Worm (Caenorhabditis elegans) whole organism, L3 larva: ENCODE measurements around the gene bath-45.

ENCODE experiments used
- R02D3.7 ChIP-seq: fragments of 150-350 bp; optimal IDR thresholded peaks from 2 replicates; lab custom pipeline; 2014; ENCODE audit warnings: missing biosample characterization, missing genetic modification characterization
- ZK546.5 ChIP-seq: sonication (generic microtip); optimal IDR thresholded peaks from 2 replicates; lab custom pipeline; 2017; ENCODE audit warnings: missing biosample characterization, missing genetic modification characterization
- aly-2 ChIP-seq: fragments of 150-350 bp; optimal IDR thresholded peaks from 2 replicates; lab custom pipeline; 2014; ENCODE audit warnings: missing biosample characterization, missing genetic modification characterization
- ama-1 ChIP-seq: fragments of 150-350 bp; optimal IDR thresholded peaks from 2 replicates; lab custom pipeline; 2018
- ceh-28 ChIP-seq: fragments of 150-350 bp; optimal IDR thresholded peaks from 2 replicates; lab custom pipeline; 2014; ENCODE audit warnings: missing biosample characterization, missing genetic modification reagents, missing genetic modification characterization
- ceh-9 ChIP-seq: sonication (generic microtip); optimal IDR thresholded peaks from 2 replicates; lab custom pipeline; 2018; ENCODE audit warnings: missing biosample characterization, missing genetic modification characterization
- daf-12 ChIP-seq: fragments of 150-350 bp; optimal IDR thresholded peaks from 2 replicates; lab custom pipeline; 2014; ENCODE audit warnings: missing biosample characterization, missing genetic modification reagents, missing genetic modification characterization
- egl-27 ChIP-seq: sonication (generic microtip); optimal IDR thresholded peaks from 4 replicates; lab custom pipeline; 2017; ENCODE audit warnings: missing biosample characterization, missing genetic modification reagents, missing genetic modification characterization
- egl-5 ChIP-seq: fragments of 150-350 bp; optimal IDR thresholded peaks from 2 replicates; lab custom pipeline; 2017; ENCODE audit warnings: missing biosample characterization, missing genetic modification reagents, missing genetic modification characterization, inconsistent platforms
- elt-1 ChIP-seq: fragments of 150-350 bp; optimal IDR thresholded peaks from 2 replicates; lab custom pipeline; 2014; ENCODE audit warnings: missing biosample characterization, missing genetic modification characterization
- elt-2 ChIP-seq: sonication (generic microtip); optimal IDR thresholded peaks from 2 replicates; lab custom pipeline; 2016; ENCODE audit warnings: missing genetic modification reagents, mild to moderate bottlenecking, missing genetic modification characterization, missing compliant biosample characterization
- elt-3 ChIP-seq, 3 experiments: fragments of 150-350 bp in 1 of 3; sonication (generic microtip) in 2 of 3; optimal IDR thresholded peaks; 2 replicates in 2 of 3; 4 replicates in 1 of 3; lab custom pipeline; 2014 to 2017; ENCODE audit warnings: missing biosample characterization in 3 of 3, missing genetic modification characterization in 3 of 3
- fkh-10 ChIP-seq: sonication (generic microtip); optimal IDR thresholded peaks from 2 replicates; lab custom pipeline; 2017; ENCODE audit warnings: missing biosample characterization, missing genetic modification reagents, missing genetic modification characterization
- fkh-2 ChIP-seq: fragments of 150-350 bp; optimal IDR thresholded peaks from 2 replicates; lab custom pipeline; 2014; ENCODE audit warnings: missing biosample characterization, missing genetic modification reagents, missing genetic modification characterization
- fos-1 ChIP-seq: fragments of 150-350 bp; optimal IDR thresholded peaks from 2 replicates; lab custom pipeline; 2014; ENCODE audit warnings: missing biosample characterization, missing genetic modification characterization
- hmg-11 ChIP-seq: sonication (generic microtip); optimal IDR thresholded peaks from 2 replicates; lab custom pipeline; 2016; ENCODE audit warnings: missing genetic modification characterization, missing compliant biosample characterization
- jun-1 ChIP-seq: fragments of 150-350 bp; optimal IDR thresholded peaks from 2 replicates; lab custom pipeline; 2014; ENCODE audit warnings: missing biosample characterization, missing genetic modification reagents, missing genetic modification characterization
- lin-15B ChIP-seq: fragments of 150-350 bp; optimal IDR thresholded peaks from 2 replicates; lab custom pipeline; 2014; ENCODE audit warnings: missing biosample characterization, missing genetic modification characterization
- lin-39 ChIP-seq: fragments of 150-350 bp; optimal IDR thresholded peaks from 2 replicates; lab custom pipeline; 2018; ENCODE audit warnings: missing biosample characterization, missing genetic modification reagents, missing genetic modification characterization
- lsy-12 ChIP-seq: sonication (generic microtip); optimal IDR thresholded peaks from 2 replicates; lab custom pipeline; 2016; ENCODE audit warnings: mild to moderate bottlenecking, missing genetic modification characterization, missing compliant biosample characterization
- mdl-1 ChIP-seq: fragments of 150-350 bp; optimal IDR thresholded peaks from 2 replicates; lab custom pipeline; 2014; ENCODE audit warnings: missing biosample characterization, missing genetic modification characterization
- mml-1 ChIP-seq: fragments of 150-350 bp; sonication (generic microtip); optimal IDR thresholded peaks from 3 replicates; lab custom pipeline; 2014; ENCODE audit warnings: missing biosample characterization, missing genetic modification characterization
- nfya-1 ChIP-seq: sonication (generic microtip); optimal IDR thresholded peaks from 2 replicates; lab custom pipeline; 2017; ENCODE audit warnings: missing genetic modification characterization, mild to moderate bottlenecking, missing compliant biosample characterization, antibody characterized with exemption, moderate library complexity; ENCODE audit not compliant: insufficient read depth
- nhr-11 ChIP-seq: fragments of 150-350 bp; optimal IDR thresholded peaks from 2 replicates; lab custom pipeline; 2014; ENCODE audit warnings: missing biosample characterization, missing genetic modification characterization
- nhr-12 ChIP-seq: fragments of 150-350 bp; optimal IDR thresholded peaks from 2 replicates; lab custom pipeline; 2014; ENCODE audit warnings: missing biosample characterization, missing genetic modification characterization
- nhr-237 ChIP-seq: fragments of 150-350 bp; optimal IDR thresholded peaks from 2 replicates; lab custom pipeline; 2014; ENCODE audit warnings: missing biosample characterization, missing genetic modification characterization
- nhr-25 ChIP-seq: sonication (generic microtip); optimal IDR thresholded peaks from 2 replicates; lab custom pipeline; 2017; ENCODE audit warnings: missing biosample characterization, missing genetic modification characterization
- nhr-28 ChIP-seq: fragments of 150-350 bp; optimal IDR thresholded peaks from 2 replicates; lab custom pipeline; 2014; ENCODE audit warnings: missing biosample characterization, missing genetic modification characterization
- nhr-43 ChIP-seq: sonication (generic microtip); optimal IDR thresholded peaks from 2 replicates; lab custom pipeline; 2016; ENCODE audit warnings: mild to moderate bottlenecking, missing genetic modification characterization, missing compliant biosample characterization; ENCODE audit not compliant: poor library complexity, severe bottlenecking
- nhr-67 ChIP-seq: fragments of 150-350 bp; optimal IDR thresholded peaks from 2 replicates; lab custom pipeline; 2014; ENCODE audit warnings: missing biosample characterization, missing genetic modification characterization
- nhr-76 ChIP-seq: fragments of 150-350 bp; sonication (generic microtip); optimal IDR thresholded peaks from 5 replicates; lab custom pipeline; 2014; ENCODE audit warnings: missing biosample characterization, missing genetic modification characterization
- pha-4 ChIP-seq: fragments of 150-350 bp; optimal IDR thresholded peaks from 2 replicates; lab custom pipeline; 2014; ENCODE audit warnings: missing biosample characterization, missing genetic modification reagents, missing genetic modification characterization
- pqm-1 ChIP-seq: fragments of 150-350 bp; optimal IDR thresholded peaks from 2 replicates; lab custom pipeline; 2017; ENCODE audit warnings: missing biosample characterization, missing genetic modification characterization, inconsistent platforms
- sea-2 ChIP-seq: fragments of 150-350 bp; sonication (generic microtip); optimal IDR thresholded peaks from 4 replicates; lab custom pipeline; 2014; ENCODE audit warnings: missing biosample characterization, missing genetic modification reagents, missing genetic modification characterization
- skn-1 ChIP-seq: fragments of 150-350 bp; optimal IDR thresholded peaks from 2 replicates; lab custom pipeline; 2014; ENCODE audit warnings: missing biosample characterization, missing genetic modification characterization
- snpc-4 ChIP-seq: fragments of 150-350 bp; optimal IDR thresholded peaks from 2 replicates; lab custom pipeline; 2014; ENCODE audit warnings: missing biosample characterization, missing genetic modification characterization
- unc-62 ChIP-seq: fragments of 150-350 bp; sonication (generic microtip); optimal IDR thresholded peaks from 4 replicates; lab custom pipeline; 2014; ENCODE audit warnings: missing biosample characterization, missing genetic modification reagents, missing genetic modification characterization
- zag-1 ChIP-seq: fragments of 150-350 bp; optimal IDR thresholded peaks from 2 replicates; lab custom pipeline; 2014; ENCODE audit warnings: missing biosample characterization, missing genetic modification characterization
- ztf-11 ChIP-seq: fragments of 150-350 bp; optimal IDR thresholded peaks from 2 replicates; lab custom pipeline; 2014; ENCODE audit warnings: missing biosample characterization, missing genetic modification characterization
- ztf-4 ChIP-seq: fragments of 150-350 bp; optimal IDR thresholded peaks from 2 replicates; lab custom pipeline; 2014; ENCODE audit warnings: missing biosample characterization, missing genetic modification characterization

The bath-45 gene

ce11 chrII:13122720-13123119, at the start of gene bath-45:
Gene bath-45 (plus strand): TSS chrII:13123020.
- TF ChIP-seq pha-4 (tag; lab: Kevin White, UChicago) (no peak), nhr-28 (tag; lab: Kevin White, UChicago) (no peak), nhr-67 (tag; lab: Kevin White, UChicago) (no peak), aly-2 (tag; lab: Kevin White, UChicago) (no peak), fos-1 (tag; lab: Kevin White, UChicago) (no peak), lin-15B (no peak), nhr-12 (tag; lab: Kevin White, UChicago) (no peak), nhr-43 (tag; lab: Kevin White, UChicago) (no peak), pqm-1 (tag; lab: Kevin White, UChicago) (no peak), elt-1 (tag; lab: Kevin White, UChicago) (no peak), fkh-2 (tag; lab: Kevin White, UChicago) (no peak), fkh-10 (GFP tag; lab: Kevin White, UChicago) (no peak)

ce11 chrII:13073102-13073501, 49.7 kb upstream of the bath-45 start, which contains the start of gene F42G4.5:
Gene F42G4.5 (plus strand): TSS chrII:13073480.
- TF ChIP-seq ztf-4 (tag; lab: Kevin White, UChicago), result no peak
- TF ChIP-seq unc-62 (GFP tag; lab: Kevin White, UChicago), result no peak
- TF ChIP-seq pqm-1 (tag; lab: Kevin White, UChicago), result peak; percentile 81
- TF ChIP-seq nhr-28 (tag; lab: Kevin White, UChicago), result no peak
- TF ChIP-seq elt-2, result peak; percentile 93
- TF ChIP-seq snpc-4, result no peak
- TF ChIP-seq ceh-9, result no peak
- TF ChIP-seq skn-1 (tag; lab: Kevin White, UChicago), result no peak
- no peak for TF ChIP-seq lsy-12 (tag; lab: Kevin White, UChicago)
- TF ChIP-seq pha-4 (tag; lab: Kevin White, UChicago), result no peak
- no peak for TF ChIP-seq daf-12 (tag; lab: Kevin White, UChicago)
- TF ChIP-seq ZK546.5 (tag; lab: Kevin White, UChicago), result no peak
- TF ChIP-seq ama-1 (lab: Kevin White, UChicago), result no peak
- no peak for TF ChIP-seq R02D3.7 (tag; lab: Kevin White, UChicago)

- TF ChIP-seq nhr-76, result no peak
- no peak for TF ChIP-seq elt-3 (tag; optimal IDR thresholded peaks at IDR 0.05; lab: Kevin White, UChicago)
- no peak for TF ChIP-seq hmg-11
- TF ChIP-seq nhr-11, result no peak
- no peak for TF ChIP-seq ceh-28 (tag; lab: Kevin White, UChicago)
- TF ChIP-seq ceh-9, result no peak
- no peak for TF ChIP-seq fos-1 (tag; lab: Kevin White, UChicago)
- no peak for TF ChIP-seq aly-2 (tag; lab: Kevin White, UChicago)
- TF ChIP-seq lsy-12 (tag; lab: Kevin White, UChicago), result no peak
- no peak for TF ChIP-seq ztf-4 (tag; lab: Kevin White, UChicago)
- TF ChIP-seq nhr-12 (tag; lab: Kevin White, UChicago), result no peak
- no peak for TF ChIP-seq lin-39 (tag; lab: Kevin White, UChicago)
- no peak for TF ChIP-seq daf-12 (tag; lab: Kevin White, UChicago)
- TF ChIP-seq egl-5, result no peak
- TF ChIP-seq elt-1 (tag; lab: Kevin White, UChicago), result no peak
- TF ChIP-seq nhr-237, result no peak
- no peak for TF ChIP-seq R02D3.7 (tag; lab: Kevin White, UChicago)
- TF ChIP-seq, all 47 proteins: peak for 0
Measured at ce11 chrII:13073742-13074141, 49.1 kb upstream of the bath-45 start.

- TF ChIP-seq nfya-1 (peak; percentile 42), egl-27 (no peak), nhr-43 (tag; lab: Kevin White, UChicago) (no peak), lin-15B (no peak), sea-2 (GFP tag; lab: Kevin White, UChicago) (no peak), egl-5 (no peak), elt-2 (peak; percentile 69), ama-1 (lab: Kevin White, UChicago) (no peak), fos-1 (tag; lab: Kevin White, UChicago) (no peak), nhr-11 (no peak), ztf-11 (no peak), lsy-12 (tag; lab: Kevin White, UChicago) (no peak), pqm-1 (tag; lab: Kevin White, UChicago) (peak; percentile 6), fkh-2 (tag; lab: Kevin White, UChicago) (no peak), aly-2 (tag; lab: Kevin White, UChicago) (no peak), pha-4 (tag; lab: Kevin White, UChicago) (peak; percentile 33), nhr-76 (no peak), jun-1 (no peak), R02D3.7 (tag; lab: Kevin White, UChicago) (no peak), elt-3 (tag; optimal IDR thresholded peaks at IDR 0.05; lab: Kevin White, UChicago) (no peak), mdl-1 (tag; lab: Kevin White, UChicago) (no peak), fkh-10 (GFP tag; lab: Kevin White, UChicago) (no peak), nhr-28 (tag; lab: Kevin White, UChicago) (no peak), nhr-25 (tag; lab: Kevin White, UChicago) (no peak), unc-62 (GFP tag; lab: Kevin White, UChicago) (no peak), elt-1 (tag; lab: Kevin White, UChicago) (no peak), mml-1 (tag; lab: Kevin White, UChicago) (no peak), lin-39 (tag; lab: Kevin White, UChicago) (no peak), zag-1 (tag; lab: Kevin White, UChicago) (no peak)
Measured at ce11 chrII:13076301-13076916, 46.4 kb upstream of the bath-45 start.
